Worm (Caenorhabditis elegans) whole organism, L4 larva: Measurements from ENCODE around the gene pqn-18.

ENCODE experiments used
- D1046.2 ChIP-seq: fragments of 200-800 bp; sonication (Bioruptor generic); IDR thresholded peaks from 2 replicates; pipeline ENCODE4 v1.3.6; 2022; ENCODE audit warnings: missing genetic modification characterization, missing compliant biosample characterization
- F10B5.3 ChIP-seq: sonication (generic microtip); optimal IDR thresholded peaks from 2 replicates; lab custom pipeline; 2016; ENCODE audit warnings: mild to moderate bottlenecking, missing genetic modification characterization, missing compliant biosample characterization
- T26A8.4 ChIP-seq: fragments of 200-800 bp; sonication (Bioruptor generic); IDR thresholded peaks from 2 replicates; pipeline ENCODE4 v1.3.6; 2022; ENCODE audit warnings: missing genetic modification characterization, missing compliant biosample characterization
- Y5F2A.4 ChIP-seq: fragments of 200-800 bp; sonication (Bioruptor generic); optimal IDR thresholded peaks from 2 replicates; lab custom pipeline; 2018; ENCODE audit warnings: mild to moderate bottlenecking, missing genetic modification characterization, missing compliant biosample characterization
- Y75B8A.6 ChIP-seq: fragments of 200-800 bp; sonication (Bioruptor generic); IDR thresholded peaks from 2 replicates; pipeline ENCODE4 v1.3.6; 2022; ENCODE audit warnings: missing genetic modification reagents, missing genetic modification characterization, missing compliant biosample characterization
- ZK337.2 ChIP-seq: fragments of 200-800 bp; sonication (Bioruptor generic); IDR thresholded peaks from 2 replicates; pipeline ENCODE4 v1.3.6; 2022; ENCODE audit warnings: missing genetic modification reagents, missing genetic modification characterization, missing compliant biosample characterization
- aha-1 ChIP-seq: fragments of 150-350 bp; peaks from one replicate; lab custom pipeline; 2014; ENCODE audit warnings: missing biosample characterization, missing genetic modification characterization
- arid-1 ChIP-seq: fragments of 200-800 bp; sonication (Bioruptor generic); conservative IDR thresholded peaks from 2 replicates; pipeline ENCODE4 v1.3.6; 2022; ENCODE audit warnings: missing genetic modification reagents, missing genetic modification characterization, missing compliant biosample characterization
- attf-4 ChIP-seq: sonication (generic microtip); optimal IDR thresholded peaks from 3 replicates; lab custom pipeline; 2017; ENCODE audit warnings: missing biosample characterization, missing genetic modification characterization
- ceh-32 ChIP-seq: sonication (generic microtip); optimal IDR thresholded peaks from 2 replicates; lab custom pipeline; 2016; ENCODE audit warnings: mild to moderate bottlenecking, missing genetic modification characterization, missing compliant biosample characterization; ENCODE audit not compliant: poor library complexity
- ceh-44 ChIP-seq: fragments of 200-800 bp; sonication (Bioruptor generic); IDR thresholded peaks from 2 replicates; pipeline ENCODE4 v1.3.6; 2022; ENCODE audit warnings: missing genetic modification reagents, missing genetic modification characterization, missing compliant biosample characterization
- ces-1 ChIP-seq: fragments of 150-350 bp; sonication (generic microtip); optimal IDR thresholded peaks from 4 replicates; lab custom pipeline; 2014; ENCODE audit warnings: missing biosample characterization, missing genetic modification reagents, missing genetic modification characterization
- cey-2 ChIP-seq: sonication (generic microtip); optimal IDR thresholded peaks from 3 replicates; lab custom pipeline; 2017; ENCODE audit warnings: missing genetic modification characterization, mild to moderate bottlenecking, missing compliant biosample characterization, antibody characterized with exemption, borderline replicate concordance; ENCODE audit not compliant: insufficient read depth
- daf-12 ChIP-seq: fragments of 150-350 bp; optimal IDR thresholded peaks from 2 replicates; lab custom pipeline; 2014; ENCODE audit warnings: missing biosample characterization, missing genetic modification reagents, missing genetic modification characterization
- daf-16 ChIP-seq, 3 experiments: sonication (generic microtip); optimal IDR thresholded peaks; 2 replicates each; lab custom pipeline; 2016 to 2017; ENCODE audit warnings: missing genetic modification characterization in 3 of 3, missing genetic modification reagents in 3 of 3, mild to moderate bottlenecking in 2 of 3, missing compliant biosample characterization in 2 of 3, missing biosample characterization in 1 of 3, moderate library complexity in 1 of 3
- daf-19 ChIP-seq: fragments of 200-800 bp; sonication (Bioruptor generic); conservative IDR thresholded peaks from 2 replicates; pipeline ENCODE4 v1.3.6; 2022; ENCODE audit warnings: missing genetic modification characterization, missing compliant biosample characterization
- dmd-9 ChIP-seq: fragments of 200-800 bp; sonication (Bioruptor generic); IDR thresholded peaks from 2 replicates; pipeline ENCODE4 v1.3.6; 2022; ENCODE audit warnings: missing genetic modification reagents, missing genetic modification characterization, missing compliant biosample characterization
- dpl-1 ChIP-seq: fragments of 150-350 bp; optimal IDR thresholded peaks from 2 replicates; lab custom pipeline; 2014; ENCODE audit warnings: missing biosample characterization, missing genetic modification reagents, missing genetic modification characterization
- duxl-1 ChIP-seq: sonication (generic microtip); optimal IDR thresholded peaks from 2 replicates; lab custom pipeline; 2016; ENCODE audit warnings: mild to moderate bottlenecking, missing genetic modification characterization, moderate library complexity, missing compliant biosample characterization; ENCODE audit not compliant: poor library complexity
- dve-1 ChIP-seq: sonication (generic microtip); optimal IDR thresholded peaks from 2 replicates; lab custom pipeline; 2017; ENCODE audit warnings: antibody characterized with exemption, mild to moderate bottlenecking, missing genetic modification characterization, missing compliant biosample characterization; ENCODE audit not compliant: insufficient read depth
- egl-27 ChIP-seq: sonication (generic microtip); optimal IDR thresholded peaks from 3 replicates; lab custom pipeline; 2017; ENCODE audit warnings: missing biosample characterization, missing genetic modification reagents, missing genetic modification characterization
- lin-1 ChIP-seq: fragments of 200-800 bp; sonication (Bioruptor generic); IDR thresholded peaks from 2 replicates; pipeline ENCODE4 v1.3.6; 2022; ENCODE audit warnings: missing genetic modification reagents, missing genetic modification characterization, missing compliant biosample characterization
- lin-29 ChIP-seq: fragments of 200-800 bp; sonication (Bioruptor generic); IDR thresholded peaks from 2 replicates; pipeline ENCODE4 v1.3.6; 2022; ENCODE audit warnings: missing genetic modification reagents, missing genetic modification characterization, missing compliant biosample characterization
- madf-9 ChIP-seq: fragments of 200-800 bp; sonication (Bioruptor generic); conservative IDR thresholded peaks from 2 replicates; pipeline ENCODE4 v1.3.6; 2022; ENCODE audit warnings: missing genetic modification reagents, missing genetic modification characterization, missing compliant biosample characterization
- mes-2 ChIP-seq: sonication (generic microtip); optimal IDR thresholded peaks from 2 replicates; lab custom pipeline; 2016; ENCODE audit warnings: missing genotype, mild to moderate bottlenecking, missing genetic modification characterization, missing compliant biosample characterization; ENCODE audit not compliant: poor library complexity, severe bottlenecking
- mxl-2 ChIP-seq: fragments of 200-800 bp; sonication (Bioruptor generic); conservative IDR thresholded peaks from 2 replicates; pipeline ENCODE4 v1.3.6; 2022; ENCODE audit warnings: missing genetic modification reagents, missing genetic modification characterization, missing compliant biosample characterization
- nhr-102 ChIP-seq: sonication (generic microtip); optimal IDR thresholded peaks from 2 replicates; lab custom pipeline; 2016; ENCODE audit warnings: mild to moderate bottlenecking, missing genetic modification characterization, moderate library complexity, missing compliant biosample characterization
- nhr-11 ChIP-seq: fragments of 150-350 bp; optimal IDR thresholded peaks from 2 replicates; lab custom pipeline; 2014; ENCODE audit warnings: missing biosample characterization, missing genetic modification characterization
- nhr-111 ChIP-seq: fragments of 200-800 bp; sonication (Bioruptor generic); optimal IDR thresholded peaks from 2 replicates; lab custom pipeline; 2018; ENCODE audit warnings: mild to moderate bottlenecking, missing genetic modification characterization, missing compliant biosample characterization
- nhr-237 ChIP-seq: sonication (generic microtip); optimal IDR thresholded peaks from 2 replicates; lab custom pipeline; 2017; ENCODE audit warnings: missing biosample characterization, missing genetic modification characterization
- nhr-48 ChIP-seq: sonication (generic microtip); optimal IDR thresholded peaks from 2 replicates; lab custom pipeline; 2016; ENCODE audit warnings: mild to moderate bottlenecking, missing genetic modification characterization, missing compliant biosample characterization
- nhr-77 ChIP-seq: fragments of 150-350 bp; optimal IDR thresholded peaks from 2 replicates; lab custom pipeline; 2014; ENCODE audit warnings: missing biosample characterization, missing genetic modification characterization
- php-3 ChIP-seq: fragments of 200-800 bp; sonication (Bioruptor generic); IDR thresholded peaks from 2 replicates; pipeline ENCODE4 v1.3.6; 2022; ENCODE audit warnings: missing genetic modification reagents, missing genetic modification characterization, missing compliant biosample characterization
- rbr-2 ChIP-seq: sonication (generic microtip); optimal IDR thresholded peaks from 2 replicates; lab custom pipeline; 2016; ENCODE audit warnings: missing genotype, missing genetic modification characterization, missing compliant biosample characterization
- sdz-12 ChIP-seq: fragments of 200-800 bp; sonication (Bioruptor generic); optimal IDR thresholded peaks from 2 replicates; lab custom pipeline; 2018; ENCODE audit warnings: mild to moderate bottlenecking, missing genetic modification characterization, missing compliant biosample characterization
- snpc-1.2 ChIP-seq: fragments of 200-800 bp; sonication (Bioruptor generic); IDR thresholded peaks from 2 replicates; pipeline ENCODE4 v1.3.6; 2022; ENCODE audit warnings: missing genetic modification reagents, missing genetic modification characterization, missing compliant biosample characterization
- snpc-4 ChIP-seq: fragments of 150-350 bp; optimal IDR thresholded peaks from 2 replicates; lab custom pipeline; 2014; ENCODE audit warnings: missing biosample characterization, missing genetic modification characterization
- spr-3 ChIP-seq: fragments of 200-800 bp; sonication (Bioruptor generic); optimal IDR thresholded peaks from 2 replicates; lab custom pipeline; 2018; ENCODE audit warnings: mild to moderate bottlenecking, missing genetic modification characterization, missing compliant biosample characterization
- tag-97 ChIP-seq: fragments of 200-800 bp; sonication (Bioruptor generic); IDR thresholded peaks from 2 replicates; pipeline ENCODE4 v1.3.6; 2022; ENCODE audit warnings: missing genetic modification characterization, missing compliant biosample characterization
- unc-62 ChIP-seq, 3 experiments: fragments of 150-350 bp in 1 of 3; sonication (generic microtip); optimal IDR thresholded peaks in 2 of 3; peaks in 1 of 3; 1 replicate in 1 of 3; 2 replicates in 2 of 3; lab custom pipeline; 2014 to 2017; ENCODE audit warnings: missing biosample characterization in 3 of 3, missing genetic modification characterization in 3 of 3, missing genetic modification reagents in 3 of 3, missing genotype in 1 of 3
- vab-7 ChIP-seq: fragments of 200-800 bp; sonication (Bioruptor generic); IDR thresholded peaks from 2 replicates; pipeline ENCODE4 v1.3.6; 2022; ENCODE audit warnings: missing genetic modification reagents, missing genetic modification characterization, missing compliant biosample characterization
- zag-1 ChIP-seq: fragments of 150-350 bp; optimal IDR thresholded peaks from 2 replicates; lab custom pipeline; 2014; ENCODE audit warnings: missing biosample characterization, missing genetic modification characterization
- zfp-3 ChIP-seq: fragments of 200-800 bp; sonication (Bioruptor generic); conservative IDR thresholded peaks from 2 replicates; pipeline ENCODE4 v1.3.6; 2022; ENCODE audit warnings: missing genetic modification reagents, missing genetic modification characterization, missing compliant biosample characterization

The pqn-18 gene

ce11 chrX:12862509-12862908 lies 45.1 kb upstream of the pqn-18 start, which contains the start of gene T14G8.6 (continued):
- TF ChIP-seq arid-1, result no peak

ce11 chrX:12863262-12863661 lies 44.4 kb upstream of the pqn-18 start:
- TF ChIP-seq dmd-9 (GFP tag; lab: Robert Waterston, UW), result no peak
- no peak for TF ChIP-seq nhr-237
- TF ChIP-seq aha-1, result peak; percentile 91

- TF ChIP-seq nhr-111, result no peak
- TF ChIP-seq daf-19 (GFP tag; lab: Robert Waterston, UW), result no peak
- no peak for TF ChIP-seq egl-27 (tag; lab: Kevin White, UChicago)
- peak in 1 of 2 experiments; percentile 66 for TF ChIP-seq unc-62 (GFP tag; optimal IDR thresholded peaks at IDR 0.05 in 1 of 2; lab: Kevin White, UChicago)
- TF ChIP-seq unc-62 (tag; optimal IDR thresholded peaks at IDR 0.05; lab: Kevin White, UChicago), result no peak
- TF ChIP-seq nhr-11 (tag; lab: Kevin White, UChicago), result no peak
These were observed 43.8 kb upstream of the pqn-18 start, which contains the start of gene T14G8.4 for ce11 chrX:12863796-12864195. Gene T14G8.4, minus strand, starts transcription at chrX:12863896.

- TF ChIP-seq F10B5.3, result no peak
- no peak for TF ChIP-seq dpl-1 (GFP tag; lab: Kevin White, UChicago)
- TF ChIP-seq lin-29 (GFP tag; lab: Robert Waterston, UW), result no peak
- TF ChIP-seq nhr-111, result no peak
- no peak for TF ChIP-seq ces-1 (GFP tag; lab: Kevin White, UChicago)
- no peak for TF ChIP-seq unc-62 (GFP tag; optimal IDR thresholded peaks at IDR 0.05 in 1 of 2; lab: Kevin White, UChicago)
- no peak for TF ChIP-seq unc-62 (tag; optimal IDR thresholded peaks at IDR 0.05; lab: Kevin White, UChicago)
- no peak for TF ChIP-seq arid-1
- no peak for TF ChIP-seq ceh-32 (tag; lab: Kevin White, UChicago)
- no peak for TF ChIP-seq madf-9 (GFP tag; lab: Robert Waterston, UW)
- TF ChIP-seq egl-27 (tag; lab: Kevin White, UChicago), result no peak
- no peak for TF ChIP-seq snpc-4 (tag; lab: Kevin White, UChicago)
- TF ChIP-seq rbr-2 (tag; lab: Kevin White, UChicago), result no peak
- TF ChIP-seq daf-12 (tag; lab: Kevin White, UChicago), result no peak
- TF ChIP-seq D1046.2, result no peak
- TF ChIP-seq spr-3 (GFP tag; lab: Kevin White, UChicago), result no peak
- no peak for TF ChIP-seq php-3 (GFP tag; lab: Robert Waterston, UW)
- no peak for TF ChIP-seq vab-7
- TF ChIP-seq mxl-2, result no peak
- TF ChIP-seq attf-4, result no peak
- no peak for TF ChIP-seq daf-19 (GFP tag; lab: Robert Waterston, UW)
- TF ChIP-seq Y75B8A.6 (GFP tag; lab: Robert Waterston, UW), result peak; percentile 37; the same call in 1 of the 2 replicates
- TF ChIP-seq zfp-3 (GFP tag; lab: Robert Waterston, UW), result no peak
- 0 out of 2 replicates have a peak, but pooled peaks have one; percentile 11 for TF ChIP-seq lin-1 (GFP tag; lab: Robert Waterston, UW)
- no peak for TF ChIP-seq snpc-1.2 (GFP tag; lab: Robert Waterston, UW)
- no peak for TF ChIP-seq ZK337.2
- peak; percentile 72 for TF ChIP-seq dve-1 (tag; lab: Kevin White, UChicago)
- no peak for TF ChIP-seq duxl-1 (tag; lab: Kevin White, UChicago)
- no peak for TF ChIP-seq T26A8.4 (GFP tag; lab: Robert Waterston, UW)
- TF ChIP-seq mes-2 (tag; lab: Kevin White, UChicago), result no peak
- no peak for TF ChIP-seq Y5F2A.4
- no peak for TF ChIP-seq nhr-102
- TF ChIP-seq daf-16 (GFP tag; optimal IDR thresholded peaks at IDR 0.05; lab: Kevin White, UChicago), result peak in 1 of 2 experiments; percentile 71
- peak; percentile 40 for TF ChIP-seq daf-16 (tag; optimal IDR thresholded peaks at IDR 0.05; lab: Kevin White, UChicago)
- TF ChIP-seq sdz-12 (GFP tag; lab: Kevin White, UChicago), result no peak
- no peak for TF ChIP-seq cey-2 (tag; lab: Kevin White, UChicago)
- no peak for TF ChIP-seq nhr-48 (tag; lab: Kevin White, UChicago)
- no peak for TF ChIP-seq ceh-44 (GFP tag; lab: Robert Waterston, UW)
- TF ChIP-seq nhr-77 (tag; lab: Kevin White, UChicago), result no peak
- TF ChIP-seq zag-1 (tag; lab: Kevin White, UChicago), result no peak
- TF ChIP-seq tag-97, result no peak
These were observed 38.2 kb upstream of the pqn-18 start for ce11 chrX:12869412-12869811.
